Worm (Caenorhabditis elegans) whole organism, L2 larva: ENCODE results near the gene C14C6.3.

Experiments used
- alr-1 ChIP-seq: fragments of 150-350 bp; optimal IDR thresholded peaks from 2 replicates; lab custom pipeline; 2014; ENCODE audit warnings: missing biosample characterization, missing genetic modification characterization
- elt-1 ChIP-seq: fragments of 150-350 bp; optimal IDR thresholded peaks from 2 replicates; lab custom pipeline; 2014; ENCODE audit warnings: missing biosample characterization, missing genetic modification characterization
- fos-1 ChIP-seq: fragments of 150-350 bp; optimal IDR thresholded peaks from 2 replicates; lab custom pipeline; 2014; ENCODE audit warnings: missing biosample characterization, missing genetic modification characterization
- lin-11 ChIP-seq: fragments of 150-350 bp; sonication (generic microtip); optimal IDR thresholded peaks from 2 replicates; lab custom pipeline; 2014; ENCODE audit warnings: missing biosample characterization, missing genetic modification characterization, inconsistent platforms, mixed read lengths
- snpc-4 ChIP-seq: fragments of 150-350 bp; optimal IDR thresholded peaks from 2 replicates; lab custom pipeline; 2014; ENCODE audit warnings: missing biosample characterization, missing genetic modification characterization

ce11 chrV:497399-497798 lies 45.9 kb upstream of the C14C6.3 start, which contains the start of gene T01G6.1:
- TF ChIP-seq snpc-4 (tag; lab: Kevin White, UChicago), result no peak
- no peak for TF ChIP-seq elt-1 (tag; lab: Kevin White, UChicago)
- no peak for TF ChIP-seq fos-1 (tag; lab: Kevin White, UChicago)
- no peak for TF ChIP-seq alr-1 (tag; lab: Kevin White, UChicago)
- TF ChIP-seq lin-11 (tag; lab: Kevin White, UChicago), result no peak
